Worm (Caenorhabditis elegans) whole organism, L1 larva: ENCODE results near the gene gtf-2H2C.

ENCODE experiments used
- C16A3.4 ChIP-seq: fragments of 150-350 bp; optimal IDR thresholded peaks from 2 replicates; lab custom pipeline; 2014; ENCODE audit warnings: missing biosample characterization, missing genetic modification characterization
- Y116A8C.19 ChIP-seq: sonication (generic microtip); optimal IDR thresholded peaks from 2 replicates; lab custom pipeline; 2016; ENCODE audit warnings: missing compliant biosample characterization, missing genetic modification characterization, borderline replicate concordance
- aly-2 ChIP-seq: fragments of 150-350 bp; optimal IDR thresholded peaks from 2 replicates; lab custom pipeline; 2014; ENCODE audit warnings: missing biosample characterization, missing genetic modification characterization
- ama-1 ChIP-seq: fragments of 150-350 bp; optimal IDR thresholded peaks from 2 replicates; lab custom pipeline; 2014
- blmp-1 ChIP-seq: fragments of 150-350 bp; optimal IDR thresholded peaks from 2 replicates; lab custom pipeline; 2014; ENCODE audit warnings: missing biosample characterization, missing genetic modification characterization
- ceh-63 ChIP-seq: fragments of 200-800 bp; sonication (Bioruptor generic); optimal IDR thresholded peaks from 2 replicates; lab custom pipeline; 2018; ENCODE audit warnings: mild to moderate bottlenecking, missing genetic modification characterization, missing compliant biosample characterization
- ceh-8 ChIP-seq: fragments of 200-800 bp; sonication (Bioruptor generic); optimal IDR thresholded peaks from 2 replicates; lab custom pipeline; 2018; ENCODE audit warnings: mild to moderate bottlenecking, missing genetic modification characterization, moderate library complexity, missing compliant biosample characterization
- ceh-88 ChIP-seq: fragments of 200-800 bp; sonication (Bioruptor generic); IDR thresholded peaks from 2 replicates; pipeline ENCODE4 v1.3.6; 2022; ENCODE audit warnings: missing genetic modification characterization, missing compliant biosample characterization
- ceh-90 ChIP-seq: sonication (generic microtip); optimal IDR thresholded peaks from 2 replicates; lab custom pipeline; 2016; ENCODE audit warnings: missing genetic modification characterization, missing compliant biosample characterization
- egl-13 ChIP-seq: sonication (generic microtip); optimal IDR thresholded peaks from 2 replicates; lab custom pipeline; 2016; ENCODE audit warnings: missing genotype, missing genetic modification reagents, missing genetic modification characterization, missing compliant biosample characterization
- elt-2 ChIP-seq: sonication (generic microtip); optimal IDR thresholded peaks from 2 replicates; lab custom pipeline; 2016; ENCODE audit warnings: missing genetic modification characterization, mild to moderate bottlenecking, inconsistent platforms, missing compliant biosample characterization, missing genetic modification reagents
- elt-3 ChIP-seq, 6 experiments: fragments of 150-350 bp in 1 of 6; sonication (generic microtip); optimal IDR thresholded peaks; 2 replicates each; lab custom pipeline; 2017 to 2018; ENCODE audit warnings: missing biosample characterization in 6 of 6, missing genetic modification characterization in 6 of 6, inconsistent platforms in 1 of 6
- fkh-4 ChIP-seq: sonication (generic microtip); optimal IDR thresholded peaks from 2 replicates; lab custom pipeline; 2016; ENCODE audit warnings: missing compliant biosample characterization, missing genetic modification characterization, borderline replicate concordance
- fos-1 ChIP-seq: fragments of 150-350 bp; optimal IDR thresholded peaks from 2 replicates; lab custom pipeline; 2014; ENCODE audit warnings: missing biosample characterization, missing genetic modification characterization
- grh-1 ChIP-seq: fragments of 200-800 bp; sonication (Bioruptor generic); IDR thresholded peaks from 2 replicates; pipeline ENCODE4 v1.3.6; 2022; ENCODE audit warnings: missing genetic modification reagents, missing genetic modification characterization, missing compliant biosample characterization
- hpl-2 ChIP-seq: fragments of 150-350 bp; optimal IDR thresholded peaks from 2 replicates; lab custom pipeline; 2014; ENCODE audit warnings: missing biosample characterization, missing genetic modification reagents, missing genetic modification characterization
- isw-1 ChIP-seq: fragments of 200-800 bp; sonication (Bioruptor generic); IDR thresholded peaks from 2 replicates; pipeline ENCODE4 v1.3.6; 2022; ENCODE audit warnings: missing genetic modification characterization, missing compliant biosample characterization
- lin-14 ChIP-seq: fragments of 200-800 bp; sonication (Bioruptor generic); optimal IDR thresholded peaks from 2 replicates; lab custom pipeline; 2018; ENCODE audit warnings: mild to moderate bottlenecking, missing genetic modification characterization, moderate library complexity, missing compliant biosample characterization
- lin-39 ChIP-seq: fragments of 150-350 bp; optimal IDR thresholded peaks from 2 replicates; lab custom pipeline; 2014; ENCODE audit warnings: missing biosample characterization, missing genetic modification reagents, missing genetic modification characterization
- lsy-2 ChIP-seq, 2 experiments: fragments of 150-350 bp; optimal IDR thresholded peaks; 2 replicates each; lab custom pipeline; 2014; ENCODE audit warnings: missing biosample characterization in 2 of 2, missing genetic modification characterization in 2 of 2
- mdl-1 ChIP-seq, 2 experiments: fragments of 150-350 bp; optimal IDR thresholded peaks; 2 replicates each; lab custom pipeline; 2014 to 2017; ENCODE audit warnings: missing biosample characterization in 2 of 2, missing genetic modification characterization in 2 of 2, inconsistent platforms in 1 of 2
- mep-1 ChIP-seq: fragments of 150-350 bp; optimal IDR thresholded peaks from 2 replicates; lab custom pipeline; 2014; ENCODE audit warnings: missing biosample characterization, missing genetic modification characterization
- nhr-11 ChIP-seq: fragments of 150-350 bp; optimal IDR thresholded peaks from 2 replicates; lab custom pipeline; 2014; ENCODE audit warnings: missing biosample characterization, missing genetic modification characterization
- nhr-47 ChIP-seq: sonication (generic microtip); optimal IDR thresholded peaks from 2 replicates; lab custom pipeline; 2016; ENCODE audit warnings: mild to moderate bottlenecking, missing genetic modification characterization, moderate library complexity, missing compliant biosample characterization
- nhr-76 ChIP-seq: sonication (generic microtip); optimal IDR thresholded peaks from 2 replicates; lab custom pipeline; 2017; ENCODE audit warnings: missing biosample characterization, missing genetic modification characterization
- nhr-84 ChIP-seq: sonication (generic microtip); optimal IDR thresholded peaks from 2 replicates; lab custom pipeline; 2017; ENCODE audit warnings: missing biosample characterization, missing genetic modification characterization
- nhr-85 ChIP-seq: sonication (generic microtip); peaks from one replicate; lab custom pipeline; 2016; ENCODE audit warnings: missing genetic modification characterization, inconsistent platforms, missing compliant biosample characterization
- nhr-90 ChIP-seq: sonication (generic microtip); optimal IDR thresholded peaks from 2 replicates; lab custom pipeline; 2016; ENCODE audit warnings: mild to moderate bottlenecking, missing genetic modification characterization, missing compliant biosample characterization; ENCODE audit not compliant: poor library complexity
- pag-3 ChIP-seq: sonication (generic microtip); optimal IDR thresholded peaks from 2 replicates; lab custom pipeline; 2017; ENCODE audit warnings: missing genetic modification characterization, mild to moderate bottlenecking, missing compliant biosample characterization, antibody characterized with exemption, borderline replicate concordance; ENCODE audit not compliant: insufficient read depth
- pax-3 ChIP-seq: fragments of 200-800 bp; sonication (Bioruptor generic); optimal IDR thresholded peaks from 2 replicates; lab custom pipeline; 2018; ENCODE audit warnings: mild to moderate bottlenecking, missing genetic modification characterization, moderate library complexity, missing compliant biosample characterization
- skn-1 ChIP-seq: fragments of 150-350 bp; optimal IDR thresholded peaks from 2 replicates; lab custom pipeline; 2014; ENCODE audit warnings: missing biosample characterization, missing genetic modification characterization
- sox-4 ChIP-seq: sonication (generic microtip); optimal IDR thresholded peaks from 2 replicates; lab custom pipeline; 2016; ENCODE audit warnings: missing genetic modification characterization, missing compliant biosample characterization
- tbx-2 ChIP-seq: sonication (generic microtip); optimal IDR thresholded peaks from 2 replicates; lab custom pipeline; 2016; ENCODE audit warnings: missing genetic modification characterization, missing compliant biosample characterization
- tlp-1 ChIP-seq: fragments of 150-350 bp; optimal IDR thresholded peaks from 2 replicates; lab custom pipeline; 2014; ENCODE audit warnings: missing biosample characterization, missing genetic modification characterization
- unc-130 ChIP-seq: fragments of 150-350 bp; optimal IDR thresholded peaks from 2 replicates; lab custom pipeline; 2017; ENCODE audit warnings: missing biosample characterization, missing genetic modification characterization, inconsistent platforms
- unc-62 ChIP-seq: fragments of 150-350 bp; optimal IDR thresholded peaks from 2 replicates; lab custom pipeline; 2014; ENCODE audit warnings: missing biosample characterization, missing genetic modification reagents, missing genetic modification characterization
- unc-98 ChIP-seq: fragments of 200-800 bp; sonication (Bioruptor generic); IDR thresholded peaks from 2 replicates; pipeline ENCODE4 v1.3.6; 2022; ENCODE audit warnings: missing genetic modification characterization, missing compliant biosample characterization
- vab-15 ChIP-seq: sonication (generic microtip); optimal IDR thresholded peaks from 2 replicates; lab custom pipeline; 2017; ENCODE audit warnings: missing genotype, mild to moderate bottlenecking, missing genetic modification characterization, missing compliant biosample characterization
- xbp-1 ChIP-seq: sonication (generic microtip); optimal IDR thresholded peaks from 2 replicates; lab custom pipeline; 2016; ENCODE audit warnings: missing genetic modification characterization, missing compliant biosample characterization
- zag-1 ChIP-seq: fragments of 150-350 bp; optimal IDR thresholded peaks from 2 replicates; lab custom pipeline; 2014; ENCODE audit warnings: missing biosample characterization, missing genetic modification characterization
- zip-4 ChIP-seq: fragments of 200-800 bp; sonication (Bioruptor generic); optimal IDR thresholded peaks from 2 replicates; lab custom pipeline; 2018; ENCODE audit warnings: mild to moderate bottlenecking, missing genetic modification characterization, moderate library complexity, missing compliant biosample characterization
- ztf-11 ChIP-seq, 2 experiments: sonication (generic microtip); optimal IDR thresholded peaks; 2 replicates each; lab custom pipeline; 2016 to 2017; ENCODE audit warnings: missing genetic modification characterization in 2 of 2, missing biosample characterization in 1 of 2, missing compliant biosample characterization in 1 of 2
- ztf-4 ChIP-seq: fragments of 150-350 bp; optimal IDR thresholded peaks from 2 replicates; lab custom pipeline; 2014; ENCODE audit warnings: missing biosample characterization, missing genetic modification characterization

The gtf-2H2C gene

DNA sequence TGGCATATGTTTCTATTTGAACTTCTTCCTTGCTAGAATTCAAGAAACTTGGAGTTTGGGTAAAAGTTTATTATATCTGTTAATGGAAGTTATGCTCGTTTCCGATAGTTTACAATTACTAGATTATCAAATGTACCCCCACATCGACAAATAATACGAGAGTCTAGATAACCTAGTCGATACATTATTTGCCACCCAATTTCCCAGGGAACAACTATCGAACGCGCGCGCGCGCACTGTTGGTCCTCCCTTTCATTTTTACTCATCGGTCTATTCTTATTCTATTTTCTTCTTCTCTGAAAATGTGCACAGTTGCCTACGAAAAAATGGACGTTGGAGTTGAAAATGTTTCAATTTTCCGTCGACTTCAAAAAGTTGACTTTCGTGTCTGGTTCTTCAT lies 30.0 kb downstream of the gtf-2H2C start, which contains the start of gene T16G12.13:
Gene T16G12.13 (plus strand): TSS at position 293 of the 400 bp plus-strand sequence.
- TF ChIP-seq ama-1 (lab: Kevin White, UChicago), result no peak
- TF ChIP-seq C16A3.4, result no peak
- no peak for TF ChIP-seq lin-14 (GFP tag; lab: Kevin White, UChicago)
- no peak for TF ChIP-seq hpl-2
- TF ChIP-seq aly-2 (tag; lab: Kevin White, UChicago), result no peak
- TF ChIP-seq egl-13, result no peak
- TF ChIP-seq lsy-2 (tag; optimal IDR thresholded peaks at IDR 0.05; lab: Kevin White, UChicago), result no peak
- TF ChIP-seq skn-1 (tag; lab: Kevin White, UChicago), result no peak
- TF ChIP-seq mep-1 (tag; lab: Kevin White, UChicago), result no peak
- TF ChIP-seq Y116A8C.19, result no peak
- no peak for TF ChIP-seq mdl-1 (tag; optimal IDR thresholded peaks at IDR 0.05; lab: Kevin White, UChicago)
- no peak for TF ChIP-seq fkh-4 (tag; lab: Kevin White, UChicago)
- no peak for TF ChIP-seq blmp-1 (tag; lab: Kevin White, UChicago)
- TF ChIP-seq fos-1 (tag; lab: Kevin White, UChicago), result no peak
- no peak for TF ChIP-seq ceh-8 (GFP tag; lab: Kevin White, UChicago)
- TF ChIP-seq zag-1 (tag; lab: Kevin White, UChicago), result no peak
- TF ChIP-seq tbx-2, result no peak
- no peak for TF ChIP-seq pax-3

DNA sequence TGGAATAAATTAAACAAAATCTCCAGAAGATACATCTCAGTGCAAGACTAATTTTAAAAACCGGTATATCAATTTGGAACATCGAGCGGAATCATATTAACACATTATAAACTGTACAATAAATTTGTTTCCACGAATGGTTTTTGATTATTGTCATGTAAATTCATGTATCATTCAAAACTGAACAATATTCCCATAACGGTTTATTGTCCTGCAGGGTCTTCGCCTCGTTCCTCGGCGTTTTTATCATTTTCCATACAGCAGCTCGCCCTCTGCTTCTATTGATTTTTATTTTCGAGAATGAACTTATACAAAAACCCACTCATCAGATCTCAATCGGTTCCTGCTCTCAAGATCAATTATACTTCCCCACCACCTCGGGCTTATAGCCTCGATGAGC lies 31.6 kb downstream of the gtf-2H2C start, which contains the start of gene T16G12.8:
Gene T16G12.8 (plus strand): TSS at position 301 of the 400 bp plus-strand sequence.
- TF ChIP-seq zip-4 (GFP tag; lab: Kevin White, UChicago) (no peak), pag-3 (tag; lab: Kevin White, UChicago) (no peak), ceh-63 (GFP tag; lab: Kevin White, UChicago) (no peak), ztf-4 (tag; lab: Kevin White, UChicago) (no peak), nhr-85 (tag; lab: Kevin White, UChicago) (no peak), grh-1 (GFP tag; lab: Robert Waterston, UW) (no peak), nhr-11 (tag; lab: Kevin White, UChicago) (no peak), ceh-88 (GFP tag; lab: Robert Waterston, UW) (no peak), sox-4 (tag; lab: Kevin White, UChicago) (no peak)
- TF ChIP-seq, all 84 proteins: peak for 0

DNA sequence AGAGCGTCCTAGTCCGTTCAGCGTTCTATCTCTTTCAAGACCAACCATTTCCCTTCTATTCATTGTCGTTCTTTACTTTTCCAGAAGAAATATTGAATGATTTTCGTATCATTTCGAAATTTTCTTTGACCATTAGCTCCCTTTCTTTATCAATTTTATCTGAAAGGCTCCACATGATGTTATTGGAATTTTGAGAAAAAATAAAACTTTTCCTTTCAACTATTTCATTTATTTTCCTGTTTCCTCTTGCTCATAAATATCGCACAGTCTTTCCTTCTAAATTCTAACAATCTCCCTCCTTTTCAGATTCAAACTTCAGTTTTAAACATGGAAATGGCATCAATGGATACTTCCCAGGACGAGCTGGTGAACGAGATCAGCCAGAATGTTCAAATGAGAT lies 33.1 kb downstream of the gtf-2H2C start, which contains the start of gene T16G12.4:
Gene T16G12.4 (plus strand): TSS at position 301 of the 400 bp plus-strand sequence.
- TF ChIP-seq isw-1 (GFP tag; lab: Robert Waterston, UW), result no peak
- TF ChIP-seq tlp-1 (tag; lab: Kevin White, UChicago), result no peak
- no peak for TF ChIP-seq tbx-2
- TF ChIP-seq vab-15 (tag; lab: Kevin White, UChicago), result no peak
- no peak for TF ChIP-seq sox-4 (tag; lab: Kevin White, UChicago)
- no peak for TF ChIP-seq nhr-76 (tag; lab: Kevin White, UChicago)
- no peak for TF ChIP-seq ceh-90 (tag; lab: Kevin White, UChicago)
- TF ChIP-seq hpl-2, result no peak
- no peak for TF ChIP-seq unc-130 (tag; lab: Kevin White, UChicago)
- no peak for TF ChIP-seq unc-98 (GFP tag; lab: Robert Waterston, UW)
- TF ChIP-seq elt-3 (tag; optimal IDR thresholded peaks at IDR 0.05; lab: Kevin White, UChicago), result no peak
- TF ChIP-seq elt-2 (tag; lab: Kevin White, UChicago), result no peak
- no peak for TF ChIP-seq ztf-11 (tag; optimal IDR thresholded peaks at IDR 0.05; lab: Kevin White, UChicago)
- TF ChIP-seq unc-62, result no peak
- no peak for TF ChIP-seq zag-1 (tag; lab: Kevin White, UChicago)

DNA sequence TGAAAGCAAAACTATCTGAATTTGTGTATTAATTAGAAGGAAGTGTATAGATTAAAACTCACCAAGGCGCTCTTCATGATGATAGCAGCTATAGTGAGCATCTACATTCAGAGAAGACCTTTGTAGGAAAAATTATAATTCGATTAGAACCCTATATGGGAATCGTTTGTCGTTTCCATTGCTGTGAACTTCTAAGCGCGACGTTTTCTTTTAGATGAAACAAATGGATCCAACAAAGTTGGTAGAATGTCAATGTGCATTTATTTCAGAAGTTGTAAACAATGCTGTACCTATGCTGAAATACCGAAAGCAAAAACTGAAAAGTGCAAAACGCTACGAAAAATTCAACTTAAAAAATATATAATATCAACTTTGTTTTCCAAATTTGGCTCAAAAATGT lies 34.6 kb downstream of the gtf-2H2C start, which contains the start of gene T16G12.10:
Gene T16G12.10 (minus strand): TSS at position 101 of the 400 bp plus-strand sequence.
- TF ChIP-seq pax-3 (no peak), zip-4 (GFP tag; lab: Kevin White, UChicago) (no peak), nhr-47 (no peak), xbp-1 (tag; lab: Kevin White, UChicago) (no peak), fos-1 (tag; lab: Kevin White, UChicago) (no peak), unc-130 (tag; lab: Kevin White, UChicago) (no peak), lsy-2 (tag; optimal IDR thresholded peaks at IDR 0.05; lab: Kevin White, UChicago) (no peak), hpl-2 (no peak), lin-39 (tag; lab: Kevin White, UChicago) (no peak), nhr-84 (tag; lab: Kevin White, UChicago) (no peak), nhr-90 (tag; lab: Kevin White, UChicago) (no peak), ztf-4 (tag; lab: Kevin White, UChicago) (no peak)
